Worm (Caenorhabditis elegans) whole organism, midembryonic: ENCODE results near the gene Y53C12B.7.

ENCODE experiments used
- T22C8.4 ChIP-seq: fragments of 200-800 bp; sonication (Bioruptor generic); IDR thresholded peaks from 2 replicates; pipeline ENCODE4 v1.3.6; 2022; ENCODE audit warnings: missing genetic modification characterization, missing compliant biosample characterization
- cog-1 ChIP-seq: sonication (generic microtip); optimal IDR thresholded peaks from 2 replicates; lab custom pipeline; 2016; ENCODE audit warnings: missing genetic modification characterization, missing compliant biosample characterization
- flt-1 ChIP-seq: fragments of 200-800 bp; sonication (Bioruptor generic); IDR thresholded peaks from 2 replicates; pipeline ENCODE4 v1.3.6; 2022; ENCODE audit warnings: missing genetic modification characterization, missing compliant biosample characterization
- klf-2 ChIP-seq: fragments of 200-800 bp; sonication (Bioruptor generic); conservative IDR thresholded peaks from 2 replicates; pipeline ENCODE4 v1.3.6; 2022; ENCODE audit warnings: missing genetic modification reagents, missing genetic modification characterization, missing compliant biosample characterization
- med-1 ChIP-seq: sonication (generic microtip); optimal IDR thresholded peaks from 2 replicates; lab custom pipeline; 2017; ENCODE audit warnings: missing genetic modification characterization, mild to moderate bottlenecking, missing compliant biosample characterization, antibody characterized with exemption, missing genetic modification reagents; ENCODE audit not compliant: insufficient read depth
- ref-1 ChIP-seq: fragments of 200-800 bp; sonication (Bioruptor generic); conservative IDR thresholded peaks from 2 replicates; pipeline ENCODE4 v1.3.6; 2022; ENCODE audit warnings: missing genetic modification reagents, missing genetic modification characterization, missing compliant biosample characterization
- tab-1 ChIP-seq: fragments of 200-800 bp; sonication (Bioruptor generic); IDR thresholded peaks from 2 replicates; pipeline ENCODE4 v1.3.6; 2022; ENCODE audit warnings: missing genetic modification characterization, missing compliant biosample characterization
- ztf-23 ChIP-seq: fragments of 200-800 bp; sonication (Bioruptor generic); IDR thresholded peaks from 2 replicates; pipeline ENCODE4 v1.3.6; 2022; ENCODE audit warnings: missing genetic modification reagents, missing genetic modification characterization, missing compliant biosample characterization
- ztf-29 ChIP-seq: fragments of 200-800 bp; sonication (Bioruptor generic); IDR thresholded peaks from 2 replicates; pipeline ENCODE4 v1.3.6; 2022; ENCODE audit warnings: missing genetic modification reagents, missing genetic modification characterization, missing compliant biosample characterization

Y53C12B.7 gene

ce11 chrII:9753056-9753455, at the start of gene Y53C12B.7:
TSS of gene Y53C12B.7 (minus strand) at chrII:9753218.
- no peak for TF ChIP-seq cog-1 (tag; lab: Kevin White, UChicago)
- TF ChIP-seq flt-1: no peak
- no peak for TF ChIP-seq ref-1 (GFP tag; lab: Robert Waterston, UW)
- no peak for TF ChIP-seq ztf-23 (GFP tag; lab: Robert Waterston, UW)
- TF ChIP-seq tab-1 (GFP tag; lab: Robert Waterston, UW): no peak
- no peak for TF ChIP-seq med-1 (GFP tag; lab: Kevin White, UChicago)

- TF ChIP-seq tab-1 (GFP tag; lab: Robert Waterston, UW) (no peak), ztf-23 (GFP tag; lab: Robert Waterston, UW) (no peak), ref-1 (GFP tag; lab: Robert Waterston, UW) (no peak), med-1 (GFP tag; lab: Kevin White, UChicago) (no peak), flt-1 (no peak), cog-1 (tag; lab: Kevin White, UChicago) (no peak), klf-2 (no peak), ztf-29 (GFP tag; lab: Robert Waterston, UW) (no peak), T22C8.4 (GFP tag; lab: Robert Waterston, UW) (no peak)
Measured at ce11 chrII:9802642-9803041, 49.6 kb upstream of the Y53C12B.7 start, which contains the start of gene cyp-13A6. TSS of gene cyp-13A6 (minus strand) at chrII:9802821.

- no peak for TF ChIP-seq ztf-23 (GFP tag; lab: Robert Waterston, UW)
- no peak for TF ChIP-seq tab-1 (GFP tag; lab: Robert Waterston, UW)
- TF ChIP-seq ref-1 (GFP tag; lab: Robert Waterston, UW): no peak
- TF ChIP-seq flt-1: no peak
- TF ChIP-seq cog-1 (tag; lab: Kevin White, UChicago): no peak
- TF ChIP-seq klf-2: no peak
- no peak for TF ChIP-seq T22C8.4 (GFP tag; lab: Robert Waterston, UW)
- TF ChIP-seq med-1 (GFP tag; lab: Kevin White, UChicago): no peak
- no peak for TF ChIP-seq ztf-29 (GFP tag; lab: Robert Waterston, UW)
Measured at ce11 chrII:9800251-9800650, 47.2 kb upstream of the Y53C12B.7 start, which contains the start of gene cyp-13A5. TSS of gene cyp-13A5 (minus strand) at chrII:9800362.

ce11 chrII:9797664-9798063, 44.6 kb upstream of the Y53C12B.7 start, which contains the start of gene cyp-13A4:
TSS of gene cyp-13A4 (minus strand) at chrII:9797740.
- TF ChIP-seq T22C8.4 (GFP tag; lab: Robert Waterston, UW) (no peak), tab-1 (GFP tag; lab: Robert Waterston, UW) (no peak), flt-1 (no peak), klf-2 (no peak), ztf-29 (GFP tag; lab: Robert Waterston, UW) (no peak), cog-1 (tag; lab: Kevin White, UChicago) (no peak), med-1 (GFP tag; lab: Kevin White, UChicago) (no peak), ref-1 (GFP tag; lab: Robert Waterston, UW) (no peak), ztf-23 (GFP tag; lab: Robert Waterston, UW) (no peak)

- TF ChIP-seq klf-2 (no peak), med-1 (GFP tag; lab: Kevin White, UChicago) (no peak), cog-1 (tag; lab: Kevin White, UChicago) (no peak), tab-1 (GFP tag; lab: Robert Waterston, UW) (no peak), T22C8.4 (GFP tag; lab: Robert Waterston, UW) (no peak), ztf-29 (GFP tag; lab: Robert Waterston, UW) (no peak), flt-1 (no peak)
Measured at ce11 chrII:9793197-9793596, 40.2 kb upstream of the Y53C12B.7 start, which contains the start of gene cyp-13A3. TSS of gene cyp-13A3 (minus strand) at chrII:9793297.

- no peak for TF ChIP-seq klf-2
- no peak for TF ChIP-seq ref-1 (GFP tag; lab: Robert Waterston, UW)
- no peak for TF ChIP-seq ztf-29 (GFP tag; lab: Robert Waterston, UW)
- TF ChIP-seq flt-1: no peak
- TF ChIP-seq tab-1 (GFP tag; lab: Robert Waterston, UW): no peak
- no peak for TF ChIP-seq med-1 (GFP tag; lab: Kevin White, UChicago)
- TF ChIP-seq cog-1 (tag; lab: Kevin White, UChicago): no peak
- TF ChIP-seq T22C8.4 (GFP tag; lab: Robert Waterston, UW): no peak
- TF ChIP-seq ztf-23 (GFP tag; lab: Robert Waterston, UW): no peak
Measured at ce11 chrII:9791185-9791584, 38.2 kb upstream of the Y53C12B.7 start.

- TF ChIP-seq ztf-23 (GFP tag; lab: Robert Waterston, UW) (no peak), flt-1 (no peak), cog-1 (tag; lab: Kevin White, UChicago) (no peak), klf-2 (no peak), med-1 (GFP tag; lab: Kevin White, UChicago) (no peak), ref-1 (GFP tag; lab: Robert Waterston, UW) (no peak), ztf-29 (GFP tag; lab: Robert Waterston, UW) (no peak), T22C8.4 (GFP tag; lab: Robert Waterston, UW) (no peak), tab-1 (GFP tag; lab: Robert Waterston, UW) (no peak)
Measured at ce11 chrII:9787395-9788152, 34.6 kb upstream of the Y53C12B.7 start, which contains the start of gene cyp-13A2. TSS of gene cyp-13A2 (minus strand) at chrII:9787629.

- TF ChIP-seq klf-2 (no peak), flt-1 (no peak), ztf-23 (GFP tag; lab: Robert Waterston, UW) (no peak), med-1 (GFP tag; lab: Kevin White, UChicago) (no peak), tab-1 (GFP tag; lab: Robert Waterston, UW) (no peak), ref-1 (GFP tag; lab: Robert Waterston, UW) (no peak), cog-1 (tag; lab: Kevin White, UChicago) (no peak)
Measured at ce11 chrII:9786215-9786614, 33.2 kb upstream of the Y53C12B.7 start.

ce11 chrII:9782337-9782736, 29.3 kb upstream of the Y53C12B.7 start, which contains the start of gene T10B9.14:
TSS of gene T10B9.14 (minus strand) at chrII:9782437.
- TF ChIP-seq klf-2 (no peak), tab-1 (GFP tag; lab: Robert Waterston, UW) (no peak), ztf-29 (GFP tag; lab: Robert Waterston, UW) (no peak), T22C8.4 (GFP tag; lab: Robert Waterston, UW) (no peak), ref-1 (GFP tag; lab: Robert Waterston, UW) (no peak), med-1 (GFP tag; lab: Kevin White, UChicago) (no peak), ztf-23 (GFP tag; lab: Robert Waterston, UW) (no peak), cog-1 (tag; lab: Kevin White, UChicago) (no peak), flt-1 (no peak)
